Fruit fly (Drosophila melanogaster) whole organism, wandering third instar larva: Measurements from ENCODE around the gene pigeon.
A peak's percentile ranks its signal among the peaks of the same experiment; 100 is the strongest.

Experiments
- Abd-B ChIP-seq: fragments of >200 bp; optimal IDR thresholded peaks from 2 replicates; lab custom pipeline; 2017; ENCODE audit warnings: missing biosample characterization, missing genetic modification characterization
- CG32264 ChIP-seq: fragments of 200-800 bp; sonication (Bioruptor generic); optimal IDR thresholded peaks from 2 replicates; lab custom pipeline; 2016; ENCODE audit warnings: missing biosample characterization, missing genetic modification characterization
- CrebA ChIP-seq: fragments of 200-800 bp; sonication (Bioruptor generic); optimal IDR thresholded peaks from 2 replicates; lab custom pipeline; 2016; ENCODE audit warnings: missing biosample characterization, mild to moderate bottlenecking, missing genetic modification characterization, borderline replicate concordance
- Dif ChIP-seq: fragments of 200-275, 200-300 bp; sonication (Bioruptor generic); optimal IDR thresholded peaks from 2 replicates; lab custom pipeline; 2018; ENCODE audit warnings: missing biosample characterization, missing genetic modification characterization; ENCODE audit not compliant: partially characterized antibody
- GATAd ChIP-seq: sonication (Bioruptor generic); optimal IDR thresholded peaks from 2 replicates; lab custom pipeline; 2016; ENCODE audit warnings: missing biosample characterization, missing genetic modification characterization
- HLH106 ChIP-seq: fragments of 200-800 bp; optimal IDR thresholded peaks from 3 replicates; lab custom pipeline; 2019; ENCODE audit warnings: missing biosample characterization, mild to moderate bottlenecking, missing genetic modification characterization, moderate library complexity
- Hnf4 ChIP-seq: fragments of 200-800 bp; sonication (Bioruptor generic); optimal IDR thresholded peaks from 2 replicates; lab custom pipeline; 2016; ENCODE audit warnings: missing biosample characterization, mild to moderate bottlenecking, missing genetic modification characterization
- Hr78 ChIP-seq: fragments of >200 bp; optimal IDR thresholded peaks from 2 replicates; lab custom pipeline; 2017; ENCODE audit warnings: missing biosample characterization, missing genetic modification characterization
- Hr83 ChIP-seq: fragments of 200-300 bp; sonication (Bioruptor generic); optimal IDR thresholded peaks from 2 replicates; lab custom pipeline; 2016; ENCODE audit warnings: missing biosample characterization, mild to moderate bottlenecking, missing genetic modification characterization, moderate library complexity; ENCODE audit not compliant: poor library complexity, severe bottlenecking
- Mio ChIP-seq: sonication (Bioruptor generic); optimal IDR thresholded peaks from 2 replicates; lab custom pipeline; 2016; ENCODE audit warnings: missing biosample characterization, missing genetic modification characterization
- Myc ChIP-seq: fragments of >200 bp; optimal IDR thresholded peaks from 2 replicates; lab custom pipeline; 2017
- N ChIP-seq: fragments of >200 bp; optimal IDR thresholded peaks from 2 replicates; lab custom pipeline; 2018; ENCODE audit warnings: missing biosample characterization, missing external identifiers, missing genetic modification characterization
- OdsH ChIP-seq: fragments of 200-800 bp; sonication (Bioruptor generic); optimal IDR thresholded peaks from 2 replicates; lab custom pipeline; 2016; ENCODE audit warnings: missing biosample characterization, mild to moderate bottlenecking, missing genetic modification characterization
- Rel ChIP-seq, 2 experiments: fragments of 200-800 bp; sonication (Bioruptor generic) in 1 of 2; optimal IDR thresholded peaks; 2 replicates in 1 of 2; 3 replicates in 1 of 2; lab custom pipeline; 2016 to 2019; ENCODE audit warnings: mild to moderate bottlenecking in 2 of 2, missing biosample characterization in 2 of 2, missing genetic modification characterization in 2 of 2, moderate library complexity in 1 of 2
- Vsx2 ChIP-seq: fragments of 200-300, 225-300 bp; sonication (Bioruptor generic); optimal IDR thresholded peaks from 2 replicates; lab custom pipeline; 2018; ENCODE audit warnings: missing biosample characterization, missing genetic modification characterization; ENCODE audit not compliant: partially characterized antibody
- dl ChIP-seq, 2 experiments: fragments of 175-275, 200-275 bp in 1 of 2; fragments of 200-275 bp in 1 of 2; sonication (Bioruptor generic); optimal IDR thresholded peaks; lab custom pipeline; 2018; ENCODE audit warnings: mild to moderate bottlenecking in 2 of 2, missing biosample characterization in 2 of 2, missing genetic modification characterization in 2 of 2, moderate library complexity in 2 of 2; ENCODE audit not compliant: partially characterized antibody in 2 of 2, insufficient read depth in 1 of 2
- dmrt93B ChIP-seq: fragments of 200-800 bp; sonication (Bioruptor generic); optimal IDR thresholded peaks from 2 replicates; lab custom pipeline; 2018; ENCODE audit warnings: missing biosample characterization, mild to moderate bottlenecking, missing genetic modification characterization
- ey ChIP-seq: fragments of 200-800 bp; sonication (Bioruptor generic); optimal IDR thresholded peaks from 2 replicates; lab custom pipeline; 2016; ENCODE audit warnings: missing biosample characterization, missing genetic modification characterization
- foxo ChIP-seq, 2 experiments: fragments of 200-800 bp; sonication (Bioruptor generic); optimal IDR thresholded peaks; 2 replicates in 1 of 2; 3 replicates in 1 of 2; lab custom pipeline; 2016 to 2017; ENCODE audit warnings: missing biosample characterization in 2 of 2, missing genetic modification characterization in 2 of 2
- fru ChIP-seq: fragments of 200-800 bp; sonication (Bioruptor generic); optimal IDR thresholded peaks from 3 replicates; lab custom pipeline; 2016; ENCODE audit warnings: missing biosample characterization, mild to moderate bottlenecking, missing genetic modification characterization
- jim ChIP-seq: fragments of 175-275, 200-325 bp; sonication (Bioruptor generic); optimal IDR thresholded peaks from 2 replicates; lab custom pipeline; 2016; ENCODE audit warnings: missing biosample characterization, mild to moderate bottlenecking, missing genetic modification characterization
- lola ChIP-seq: fragments of >200 bp; optimal IDR thresholded peaks from 2 replicates; lab custom pipeline; 2017; ENCODE audit warnings: missing biosample characterization, missing genetic modification characterization
- pan ChIP-seq: fragments of >200 bp; optimal IDR thresholded peaks from 2 replicates; lab custom pipeline; 2017
- rgr ChIP-seq: fragments of 200-800 bp; sonication (Bioruptor generic); optimal IDR thresholded peaks from 3 replicates; lab custom pipeline; 2016; ENCODE audit warnings: missing biosample characterization, mild to moderate bottlenecking, missing genetic modification characterization
- sv ChIP-seq: fragments of 200-800 bp; sonication (Bioruptor generic); optimal IDR thresholded peaks from 3 replicates; lab custom pipeline; 2016; ENCODE audit warnings: missing biosample characterization, missing genetic modification characterization
- tai ChIP-seq: sonication (Bioruptor generic); optimal IDR thresholded peaks from 2 replicates; lab custom pipeline; 2016; ENCODE audit warnings: missing biosample characterization, missing genetic modification characterization
- usp ChIP-seq: fragments of >200 bp; optimal IDR thresholded peaks from 2 replicates; lab custom pipeline; 2017; ENCODE audit warnings: missing biosample characterization, missing genetic modification characterization
- woc ChIP-seq: sonication (Bioruptor generic); optimal IDR thresholded peaks from 2 replicates; lab custom pipeline; 2016; ENCODE audit warnings: missing biosample characterization, mild to moderate bottlenecking, missing genetic modification characterization

pigeon gene

dm6 chr2L:19165998-19166397, 19.8 kb upstream of the pigeon start:
- peak; percentile 89 for TF ChIP-seq Myc
- TF ChIP-seq GATAd (GFP tag; lab: Kevin White, UChicago), result no peak
- peak; percentile 72 for TF ChIP-seq Vsx2 (GFP tag; lab: Kevin White, UChicago)
- TF ChIP-seq Hr83, result peak; percentile 20
- TF ChIP-seq N (GFP tag; lab: Kevin White, UChicago), result peak; percentile 94

DNA sequence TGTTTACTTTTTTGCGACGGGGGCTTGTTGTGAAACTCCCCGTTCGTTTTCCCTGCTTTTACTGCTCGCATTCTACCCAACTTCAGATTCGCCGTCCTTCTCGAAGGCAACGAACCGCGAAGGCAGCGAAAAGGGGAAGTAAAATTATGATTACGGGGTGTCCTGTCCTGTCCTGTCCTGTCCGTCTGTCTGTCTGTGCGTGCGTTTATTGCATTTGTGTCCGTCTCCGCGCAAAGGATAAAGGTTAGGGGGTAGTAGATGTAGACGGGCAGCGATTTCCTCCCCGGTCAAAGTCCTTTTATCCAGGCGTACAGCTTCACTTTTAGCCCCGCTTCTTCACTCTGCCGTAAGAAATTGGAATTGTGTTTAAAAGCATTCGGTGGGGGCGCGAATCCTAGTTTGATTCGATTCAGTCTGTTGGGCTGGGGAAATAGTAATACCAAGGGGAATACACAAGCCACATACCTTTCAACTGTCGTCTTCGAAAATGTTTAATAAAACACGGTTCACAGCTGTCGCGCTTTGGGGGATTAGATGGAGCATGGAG, 18.6 kb upstream of the pigeon start:
- no peak for TF ChIP-seq CG32264
- TF ChIP-seq Mio (GFP tag; lab: Kevin White, UChicago), result no peak
- TF ChIP-seq Dif (GFP tag; lab: Kevin White, UChicago), result no peak
- no peak for TF ChIP-seq CrebA
- TF ChIP-seq usp (GFP tag; lab: Kevin White, UChicago), result no peak
- no peak for TF ChIP-seq Abd-B (GFP tag; lab: Kevin White, UChicago)
- TF ChIP-seq dmrt93B, result no peak
- TF ChIP-seq ey (GFP tag; lab: Kevin White, UChicago), result no peak
- no peak for TF ChIP-seq OdsH
- TF ChIP-seq fru (GFP tag; lab: Kevin White, UChicago), result no peak
- no peak for TF ChIP-seq jim
- TF ChIP-seq lola, result no peak
- TF ChIP-seq sv (GFP tag; lab: Kevin White, UChicago), result no peak
- TF ChIP-seq Vsx2 (GFP tag; lab: Kevin White, UChicago), result no peak
- no peak for TF ChIP-seq Hr83
- no peak for TF ChIP-seq dl (GFP tag; optimal IDR thresholded peaks at IDR 0.05; lab: Kevin White, UChicago; ENCODE audit: insufficient read depth in 1 of 2, partially characterized antibody in 2 of 2)
- TF ChIP-seq Rel (GFP tag; optimal IDR thresholded peaks at IDR 0.05; lab: Kevin White, UChicago), result no peak
- no peak for TF ChIP-seq Rel (tag; optimal IDR thresholded peaks at IDR 0.05; lab: Kevin White, UChicago)

- no peak for TF ChIP-seq dmrt93B
- no peak for TF ChIP-seq CG32264
- no peak for TF ChIP-seq Myc
- TF ChIP-seq OdsH, result no peak
- TF ChIP-seq Hr78 (GFP tag; lab: Kevin White, UChicago), result no peak
- TF ChIP-seq Dif (GFP tag; lab: Kevin White, UChicago), result no peak
Measured at dm6 chr2L:19168095-19168697, 17.6 kb upstream of the pigeon start.

DNA sequence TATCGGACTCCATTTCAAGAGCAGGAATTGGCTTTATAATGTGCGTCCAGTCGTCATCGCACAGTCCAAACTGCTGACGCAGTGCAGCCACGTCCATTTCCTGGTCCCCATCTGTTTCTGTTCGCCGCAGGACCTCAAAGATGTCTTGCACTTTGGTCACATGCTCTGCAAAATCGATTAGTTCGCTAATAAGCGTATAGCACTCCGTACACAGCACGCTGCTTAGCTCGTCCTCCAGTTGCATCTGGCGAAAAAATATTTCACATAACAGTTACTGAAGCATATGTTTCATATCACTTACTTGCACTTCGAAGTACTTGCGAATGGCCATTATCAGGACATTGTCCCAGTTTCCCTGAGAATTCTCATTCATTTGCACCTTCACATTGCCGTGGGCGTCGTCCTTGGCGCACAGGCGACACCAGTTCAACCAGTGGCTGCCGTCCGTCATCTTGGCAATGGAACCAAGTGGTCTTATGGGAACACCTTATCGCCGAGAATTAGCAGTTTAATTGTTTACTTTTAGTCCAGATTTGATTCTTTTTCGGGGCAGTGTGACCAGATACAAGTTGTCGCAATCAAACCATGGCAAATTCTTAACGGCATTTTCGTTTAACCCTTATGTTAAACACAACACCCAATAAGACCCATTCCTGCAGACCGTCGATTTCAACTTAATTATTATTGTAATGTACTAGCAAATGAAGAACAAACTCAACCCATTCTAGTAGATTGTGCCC, 4.5 kb upstream of the pigeon start, which contains the start of gene CG17568:
CG17568 (minus strand) TSS at position 550 of the 740 bp plus-strand sequence.
- TF ChIP-seq foxo (GFP tag; optimal IDR thresholded peaks at IDR 0.05; lab: Kevin White, UChicago) (peak in 1 of 2 experiments; percentile 2), pan (no peak), woc (peak; percentile 57)

DNA sequence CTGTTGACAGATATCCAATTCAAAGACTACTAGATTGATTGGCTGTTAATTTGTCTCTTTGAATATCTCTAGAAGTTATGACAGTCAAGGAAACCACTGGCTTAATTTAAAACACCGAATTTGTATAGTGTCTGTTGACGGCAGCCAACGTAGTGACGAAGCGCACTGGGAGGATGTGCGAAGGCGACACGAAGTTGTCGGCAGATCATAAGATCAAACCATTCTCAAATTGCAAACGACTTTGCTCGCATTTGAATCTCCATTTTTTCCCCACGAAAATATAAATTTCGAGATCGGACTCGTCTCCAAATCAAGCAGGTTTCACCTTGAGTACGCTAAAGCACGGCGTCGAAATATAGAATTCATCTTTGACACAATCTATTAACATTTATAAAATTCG, 3.1 kb upstream of the pigeon start, which contains the start of gene CG42688:
CG42688 (minus strand) TSS at position 101 of the 400 bp plus-strand sequence.
- TF ChIP-seq lola (no peak), Mio (GFP tag; lab: Kevin White, UChicago) (no peak)

dm6 chr2L:19183687-19184086, 2.2 kb upstream of the pigeon start, which contains the start of gene CG46059:
CG46059 (minus strand) TSS chr2L:19183787.
- TF ChIP-seq Abd-B (GFP tag; lab: Kevin White, UChicago) (no peak), jim (no peak), Mio (GFP tag; lab: Kevin White, UChicago) (no peak), Rel (GFP tag; optimal IDR thresholded peaks at IDR 0.05; lab: Kevin White, UChicago) (no peak), Rel (tag; optimal IDR thresholded peaks at IDR 0.05; lab: Kevin White, UChicago) (no peak), tai (GFP tag; lab: Kevin White, UChicago) (no peak), Vsx2 (GFP tag; lab: Kevin White, UChicago) (no peak), N (GFP tag; lab: Kevin White, UChicago) (no peak), HLH106 (tag; lab: Kevin White, UChicago) (no peak), foxo (GFP tag; optimal IDR thresholded peaks at IDR 0.05; lab: Kevin White, UChicago) (no peak), Dif (GFP tag; lab: Kevin White, UChicago) (no peak), CG32264 (no peak), Myc (no peak), Hnf4 (no peak), dmrt93B (no peak), OdsH (no peak), rgr (GFP tag; lab: Kevin White, UChicago) (no peak)
